Fruit fly (Drosophila melanogaster) whole organism, embryonic: ENCODE data around the gene RhoGAP100F.
A peak's percentile ranks its signal among the peaks of the same experiment; 100 is the strongest.

ENCODE experiments used
- CG10321 ChIP-seq: fragments of 200-800 bp; sonication (Bioruptor generic); IDR thresholded peaks from 2 replicates; pipeline ENCODE4 v1.3.6; 2022; ENCODE audit warnings: missing biosample characterization, missing genetic modification characterization
- CG11695 ChIP-seq: fragments of 200-800 bp; sonication (Bioruptor generic); IDR thresholded peaks from 3 replicates; pipeline ENCODE4 v1.3.6; 2022; ENCODE audit warnings: missing biosample characterization, missing genetic modification characterization
- CG17568 ChIP-seq: fragments of 200-800 bp; sonication (Bioruptor generic); optimal IDR thresholded peaks from 2 replicates; lab custom pipeline; 2018; ENCODE audit warnings: missing biosample characterization, mild to moderate bottlenecking, missing genetic modification characterization, moderate library complexity
- CG2202 ChIP-seq: fragments of 200-800 bp; sonication (Bioruptor generic); optimal IDR thresholded peaks from 2 replicates; lab custom pipeline; 2018; ENCODE audit warnings: missing biosample characterization, mild to moderate bottlenecking, missing genetic modification characterization
- CG34224 ChIP-seq: fragments of 200-800 bp; sonication (Bioruptor generic); IDR thresholded peaks from 3 replicates; pipeline ENCODE4 v1.3.6; 2022; ENCODE audit warnings: missing biosample characterization, missing genetic modification characterization; ENCODE audit not compliant: partially characterized antibody
- CG3838 ChIP-seq: fragments of 200-800 bp; sonication (Bioruptor generic); optimal IDR thresholded peaks from 3 replicates; lab custom pipeline; 2016; ENCODE audit warnings: missing biosample characterization, missing genetic modification characterization
- CG4820 ChIP-seq: fragments of 200-800 bp; sonication (Bioruptor generic); optimal IDR thresholded peaks from 3 replicates; lab custom pipeline; 2016; ENCODE audit warnings: missing biosample characterization, missing genetic modification characterization
- CG8924 ChIP-seq: fragments of 200-800 bp; optimal IDR thresholded peaks from 3 replicates; lab custom pipeline; 2019; ENCODE audit warnings: missing biosample characterization, mild to moderate bottlenecking, missing genetic modification characterization, moderate library complexity
- Tbp ChIP-seq: fragments of >200 bp; optimal IDR thresholded peaks from 2 replicates; lab custom pipeline; 2018; ENCODE audit warnings: missing biosample characterization, missing genetic modification characterization
- gce ChIP-seq: fragments of 200-800 bp; sonication (Bioruptor generic); IDR thresholded peaks from 3 replicates; pipeline ENCODE4 v1.3.6; 2022; ENCODE audit warnings: missing biosample characterization, missing genetic modification characterization
- sens-2 ChIP-seq: fragments of 200-800 bp; sonication (Bioruptor generic); IDR thresholded peaks from 2 replicates; pipeline ENCODE4 v1.3.6; 2022; ENCODE audit warnings: missing biosample characterization, missing genetic modification characterization

DNA sequence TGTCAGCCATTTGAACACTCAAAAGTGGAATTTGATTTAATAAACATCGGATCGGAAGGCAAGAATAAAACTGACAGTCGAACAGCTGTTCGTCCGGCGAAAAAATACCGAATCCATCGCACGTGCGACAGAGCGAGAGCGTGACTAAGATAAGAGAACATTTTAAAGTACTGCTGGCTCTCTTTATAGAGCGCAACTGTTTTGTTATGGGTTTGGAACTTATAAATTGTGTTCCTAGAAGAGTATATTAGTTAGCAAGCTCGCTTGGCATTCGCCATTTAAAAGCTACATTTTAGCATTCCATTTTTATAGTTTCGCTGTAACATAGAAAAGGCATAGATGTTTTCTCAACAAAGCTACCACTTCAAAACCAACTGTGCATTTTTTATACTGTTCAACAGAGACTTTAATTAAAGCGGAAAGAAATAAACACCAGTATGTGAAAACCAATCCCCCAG is 2.3 kb upstream of the RhoGAP100F start, which contains the start of gene Rift:
- TF ChIP-seq CG3838 (GFP tag; lab: Kevin White, UChicago) (no peak), CG11695 (peak; percentile 59; the same call in 2 of the 3 replicates), CG17568 (GFP tag; lab: Kevin White, UChicago) (peak; percentile 33), CG34224 (GFP tag; lab: Robert Waterston, UW) (0 out of 3 replicates have a peak, but pooled peaks have one; percentile 38), sens-2 (GFP tag; lab: Robert Waterston, UW) (no peak), Tbp (GFP tag; lab: Kevin White, UChicago) (no peak), CG8924 (tag; lab: Kevin White, UChicago) (peak; percentile 48), CG2202 (tag; lab: Kevin White, UChicago) (no peak), gce (GFP tag; lab: Robert Waterston, UW) (no peak; the same call in 2 of the 3 replicates), CG10321 (no peak), CG4820 (GFP tag; lab: Kevin White, UChicago) (no peak)
